Worm (Caenorhabditis elegans) whole organism, L4 larva: ENCODE results near the gene gmeb-1.

ENCODE experiments used
- F26F4.8 ChIP-seq: fragments of 200-800 bp; sonication (Bioruptor generic); conservative IDR thresholded peaks from 2 replicates; pipeline ENCODE4 v1.3.6; 2022; ENCODE audit warnings: missing genetic modification characterization, missing compliant biosample characterization
- aha-1 ChIP-seq: fragments of 150-350 bp; peaks from one replicate; lab custom pipeline; 2014; ENCODE audit warnings: missing biosample characterization, missing genetic modification characterization
- unc-130 ChIP-seq: sonication (generic microtip); optimal IDR thresholded peaks from 2 replicates; lab custom pipeline; 2016; ENCODE audit warnings: missing genetic modification reagents, missing genetic modification characterization, missing compliant biosample characterization
- unc-62 ChIP-seq, 3 experiments: fragments of 150-350 bp in 1 of 3; sonication (generic microtip); optimal IDR thresholded peaks in 2 of 3; peaks in 1 of 3; 1 replicate in 1 of 3; 2 replicates in 2 of 3; lab custom pipeline; 2014 to 2017; ENCODE audit warnings: missing biosample characterization in 3 of 3, missing genetic modification characterization in 3 of 3, missing genetic modification reagents in 3 of 3, missing genotype in 1 of 3

The gmeb-1 gene

DNA sequence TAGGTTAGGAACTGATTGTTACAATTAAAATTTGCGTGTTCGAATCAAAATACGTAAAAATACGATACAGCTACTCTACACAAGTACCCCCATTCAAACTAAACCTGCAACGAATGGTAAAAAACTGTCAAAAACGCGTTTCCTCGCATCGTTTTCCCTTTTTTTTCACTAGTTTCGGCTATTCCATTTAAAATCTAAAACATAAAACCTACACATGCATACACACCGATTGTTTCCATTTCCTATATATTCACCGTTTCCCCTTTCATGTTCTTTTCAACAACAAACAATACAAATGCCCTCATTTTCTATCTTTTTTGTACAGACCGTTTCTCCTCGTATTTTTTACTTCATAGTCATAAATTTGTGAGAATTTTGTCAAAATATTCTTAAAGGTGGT, 49.4 kb downstream of the gmeb-1 start:
- TF ChIP-seq unc-130 (GFP tag; lab: Kevin White, UChicago): no peak
- peak; percentile 77 for TF ChIP-seq aha-1 (tag; lab: Kevin White, UChicago)
- TF ChIP-seq, all 104 proteins: peak for 1

- TF ChIP-seq F26F4.8 (GFP tag; lab: Robert Waterston, UW): no peak
- TF ChIP-seq unc-62 (GFP tag; optimal IDR thresholded peaks at IDR 0.05 in 1 of 2; lab: Kevin White, UChicago): peak in 1 of 2 experiments; percentile 77
- TF ChIP-seq unc-62 (tag; optimal IDR thresholded peaks at IDR 0.05; lab: Kevin White, UChicago): no peak
Observed at ce11 chrII:69354-69753, 50.0 kb downstream of the gmeb-1 start, which contains the start of gene egl-26. Gene egl-26, plus strand, starts transcription at chrII:69654.
